Worm (Caenorhabditis elegans): ENCODE data around the gene str-40.

DNA sequence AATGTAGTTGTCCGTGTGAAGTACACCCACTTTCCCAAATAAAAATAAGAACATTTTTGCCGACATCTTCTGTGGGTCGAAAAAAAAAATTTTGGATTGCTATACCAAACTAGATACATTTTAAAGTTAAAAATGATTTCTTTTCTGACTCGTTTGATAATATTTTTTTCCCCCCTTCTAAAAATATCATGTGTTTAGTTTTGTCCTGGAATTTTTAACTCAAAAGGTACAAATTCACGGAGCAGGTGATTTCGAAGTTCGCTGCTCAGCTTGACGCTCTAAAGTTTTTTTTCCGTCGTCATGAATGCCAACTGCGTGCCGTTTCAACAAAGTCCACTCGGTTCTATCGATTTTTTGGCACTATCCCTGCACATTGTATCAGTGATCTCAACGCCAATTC lies 3.1 kb downstream of the str-40 start, which contains the start of gene srh-185:
- TF ChIP-seq nhr-28 (tag; optimal IDR thresholded peaks at IDR 0.05) (no peak), pha-4 (tag; optimal IDR thresholded peaks at IDR 0.05) (no peak), nhr-76 (tag; optimal IDR thresholded peaks at IDR 0.05) (no peak), mls-2 (tag; optimal IDR thresholded peaks at IDR 0.05) (no peak), tbx-8 (GFP tag; optimal IDR thresholded peaks at IDR 0.05) (no peak), ztf-11 (tag; optimal IDR thresholded peaks at IDR 0.05) (no peak), blmp-1 (tag; optimal IDR thresholded peaks at IDR 0.05) (no peak), unc-62 (GFP tag; optimal IDR thresholded peaks at IDR 0.05) (no peak), unc-39 (tag; optimal IDR thresholded peaks at IDR 0.05) (no peak), elt-1 (tag; optimal IDR thresholded peaks at IDR 0.05; ENCODE audit: borderline replicate concordance, insufficient read depth) (no peak), mab-5 (tag; optimal IDR thresholded peaks at IDR 0.05) (no peak), bed-3 (GFP tag; optimal IDR thresholded peaks at IDR 0.05) (no peak), elt-3 (tag; optimal IDR thresholded peaks at IDR 0.05) (no peak)
